Fruit fly (Drosophila melanogaster) whole organism, prepupa: Measurements from ENCODE around the gene Gr32a.

Source experiments
- Blimp-1 ChIP-seq: fragments of 200-800 bp; sonication (Bioruptor generic); optimal IDR thresholded peaks from 3 replicates; lab custom pipeline; 2017; ENCODE audit warnings: missing biosample characterization, missing genetic modification characterization, mild to moderate bottlenecking, moderate library complexity, missing genetic modification reagents
- CG10631 ChIP-seq: fragments of 200-800 bp; sonication (Bioruptor generic); optimal IDR thresholded peaks from 2 replicates; lab custom pipeline; 2016; ENCODE audit warnings: missing biosample characterization, missing genetic modification characterization
- CG10669 ChIP-seq: fragments of 200-800 bp; sonication (Bioruptor generic); optimal IDR thresholded peaks from 3 replicates; lab custom pipeline; 2018; ENCODE audit warnings: missing biosample characterization, mild to moderate bottlenecking, missing genetic modification characterization, moderate library complexity
- CG11294 ChIP-seq: fragments of 200-800 bp; sonication (Bioruptor generic); IDR thresholded peaks from 2 replicates; pipeline ENCODE4 v1.3.6; 2022; ENCODE audit warnings: missing biosample characterization, missing genetic modification characterization
- CG11762 ChIP-seq: fragments of 200-800 bp; sonication (Bioruptor generic); optimal IDR thresholded peaks from 3 replicates; lab custom pipeline; 2016; ENCODE audit warnings: missing biosample characterization, missing genetic modification characterization; ENCODE audit not compliant: insufficient read depth
- CG11902 ChIP-seq: fragments of 200-800 bp; sonication (Bioruptor generic); optimal IDR thresholded peaks from 3 replicates; lab custom pipeline; 2016; ENCODE audit warnings: missing biosample characterization, missing genetic modification characterization
- CG15336 ChIP-seq: fragments of 200-800 bp; sonication (Bioruptor generic); IDR thresholded peaks from 2 replicates; pipeline ENCODE4 v1.3.6; 2022; ENCODE audit warnings: missing biosample characterization, missing genetic modification characterization
- CG16779 ChIP-seq: fragments of 200-800 bp; sonication (Bioruptor generic); optimal IDR thresholded peaks from 3 replicates; lab custom pipeline; 2017; ENCODE audit warnings: missing biosample characterization, mild to moderate bottlenecking, missing genetic modification characterization
- CG3032 ChIP-seq: fragments of 200-800 bp; optimal IDR thresholded peaks from 2 replicates; lab custom pipeline; 2019; ENCODE audit warnings: missing biosample characterization, mild to moderate bottlenecking, missing genetic modification characterization, moderate library complexity
- CG31627 ChIP-seq: fragments of 200-800 bp; sonication (Bioruptor generic); optimal IDR thresholded peaks from 3 replicates; lab custom pipeline; 2016; ENCODE audit warnings: missing biosample characterization, missing genetic modification characterization
- CG32006 ChIP-seq: fragments of 200-800 bp; sonication (Bioruptor generic); optimal IDR thresholded peaks from 3 replicates; lab custom pipeline; 2017; ENCODE audit warnings: missing biosample characterization, mild to moderate bottlenecking, missing genetic modification characterization
- CG34406 ChIP-seq: fragments of 200-800 bp; sonication (Bioruptor generic); optimal IDR thresholded peaks from 3 replicates; lab custom pipeline; 2016; ENCODE audit warnings: missing biosample characterization, missing genetic modification characterization
- CG3919 ChIP-seq: fragments of 200-800 bp; sonication (Bioruptor generic); optimal IDR thresholded peaks from 3 replicates; lab custom pipeline; 2016; ENCODE audit warnings: missing biosample characterization, missing genetic modification characterization
- CG4318 ChIP-seq: fragments of 200-800 bp; sonication (Bioruptor generic); optimal IDR thresholded peaks from 3 replicates; lab custom pipeline; 2017; ENCODE audit warnings: missing biosample characterization, mild to moderate bottlenecking, missing genetic modification characterization
- CG6163 ChIP-seq: fragments of 200-800 bp; sonication (Bioruptor generic); IDR thresholded peaks from 3 replicates; pipeline ENCODE4 v1.3.6; 2022; ENCODE audit warnings: missing biosample characterization, missing genetic modification characterization
- CG6276 ChIP-seq: fragments of 200-800 bp; sonication (Bioruptor generic); optimal IDR thresholded peaks from 2 replicates; lab custom pipeline; 2017; ENCODE audit warnings: missing biosample characterization, mild to moderate bottlenecking, missing genetic modification characterization
- CG6792 ChIP-seq: fragments of 200-800 bp; sonication (Bioruptor generic); optimal IDR thresholded peaks from 3 replicates; lab custom pipeline; 2016; ENCODE audit warnings: missing biosample characterization, missing genetic modification characterization
- CG6808 ChIP-seq: fragments of 200-800 bp; sonication (Bioruptor generic); optimal IDR thresholded peaks from 3 replicates; lab custom pipeline; 2017; ENCODE audit warnings: missing biosample characterization, missing genetic modification characterization, mild to moderate bottlenecking, moderate library complexity, missing genetic modification reagents
- CG6854 ChIP-seq: fragments of 200-800 bp; sonication (Bioruptor generic); optimal IDR thresholded peaks from 2 replicates; lab custom pipeline; 2017; ENCODE audit warnings: missing biosample characterization, mild to moderate bottlenecking, missing genetic modification characterization
- CG7368 ChIP-seq: fragments of 200-800 bp; sonication (Bioruptor generic); optimal IDR thresholded peaks from 3 replicates; lab custom pipeline; 2016; ENCODE audit warnings: missing biosample characterization, missing genetic modification characterization
- CG8119 ChIP-seq: fragments of 200-800 bp; sonication (Bioruptor generic); IDR thresholded peaks from 3 replicates; pipeline ENCODE4 v1.3.6; 2022; ENCODE audit warnings: missing biosample characterization, missing genetic modification characterization
- CG8319 ChIP-seq: fragments of 200-800 bp; sonication (Bioruptor generic); optimal IDR thresholded peaks from 3 replicates; lab custom pipeline; 2016; ENCODE audit warnings: missing biosample characterization, missing genetic modification characterization
- CG8632 ChIP-seq: fragments of 200-800 bp; sonication (Bioruptor generic); optimal IDR thresholded peaks from 3 replicates; lab custom pipeline; 2016; ENCODE audit warnings: missing biosample characterization, missing genetic modification characterization
- Eip75B ChIP-seq: fragments of 200-800 bp; sonication (Bioruptor generic); optimal IDR thresholded peaks from 3 replicates; lab custom pipeline; 2016; ENCODE audit warnings: missing biosample characterization, missing genetic modification characterization
- Eip78C ChIP-seq: fragments of 200-800 bp; sonication (Bioruptor generic); peaks from one replicate; lab custom pipeline; 2016; ENCODE audit warnings: missing biosample characterization, missing genetic modification characterization
- Ets21C ChIP-seq: fragments of 200-800 bp; sonication (Bioruptor generic); optimal IDR thresholded peaks from 3 replicates; lab custom pipeline; 2016; ENCODE audit warnings: missing biosample characterization, missing genetic modification characterization
- Ets96B ChIP-seq: fragments of 200-800 bp; optimal IDR thresholded peaks from 2 replicates; lab custom pipeline; 2019; ENCODE audit warnings: missing biosample characterization, mild to moderate bottlenecking, missing genetic modification characterization, moderate library complexity
- Gug ChIP-seq: fragments of 200-800 bp; sonication (Bioruptor generic); IDR thresholded peaks from 2 replicates; pipeline ENCODE4 v1.3.6; 2022; ENCODE audit warnings: missing biosample characterization, missing genetic modification characterization
- Hr38 ChIP-seq: sonication (Bioruptor generic); optimal IDR thresholded peaks from 2 replicates; lab custom pipeline; 2016; ENCODE audit warnings: missing biosample characterization, missing genetic modification characterization
- Hr39 ChIP-seq: fragments of 200-800 bp; sonication (Bioruptor generic); optimal IDR thresholded peaks from 2 replicates; lab custom pipeline; 2016; ENCODE audit warnings: missing biosample characterization, missing genetic modification characterization
- Lpt ChIP-seq: fragments of 200-800 bp; sonication (Bioruptor generic); optimal IDR thresholded peaks from 3 replicates; lab custom pipeline; 2016; ENCODE audit warnings: missing biosample characterization, missing genetic modification characterization
- Met ChIP-seq: fragments of 200-800 bp; sonication (Bioruptor generic); optimal IDR thresholded peaks from 3 replicates; lab custom pipeline; 2016; ENCODE audit warnings: missing biosample characterization, missing genetic modification characterization
- Sox102F ChIP-seq: fragments of 200-800 bp; sonication (Bioruptor generic); optimal IDR thresholded peaks from 2 replicates; lab custom pipeline; 2016; ENCODE audit warnings: missing biosample characterization, mild to moderate bottlenecking, missing genetic modification characterization
- Sox15 ChIP-seq: fragments of 200-800 bp; sonication (Bioruptor generic); optimal IDR thresholded peaks from 3 replicates; lab custom pipeline; 2016; ENCODE audit warnings: missing biosample characterization, missing genetic modification characterization
- achi ChIP-seq: fragments of 200-800 bp; sonication (Bioruptor generic); optimal IDR thresholded peaks from 3 replicates; lab custom pipeline; 2016; ENCODE audit warnings: missing biosample characterization, missing genetic modification characterization
- dsx ChIP-seq: fragments of 200-800 bp; optimal IDR thresholded peaks from 3 replicates; lab custom pipeline; 2019; ENCODE audit warnings: missing biosample characterization, mild to moderate bottlenecking, missing genetic modification characterization, moderate library complexity; ENCODE audit not compliant: poor library complexity, severe bottlenecking
- eg ChIP-seq: fragments of 200-800 bp; sonication (Bioruptor generic); IDR thresholded peaks from 3 replicates; pipeline ENCODE4 v1.3.6; 2022; ENCODE audit warnings: missing biosample characterization, missing genetic modification characterization
- esn ChIP-seq: fragments of 200-800 bp; sonication (Bioruptor generic); optimal IDR thresholded peaks from 2 replicates; lab custom pipeline; 2016; ENCODE audit warnings: missing biosample characterization, mild to moderate bottlenecking, missing genetic modification characterization, moderate library complexity
- fd59A ChIP-seq: fragments of 200-800 bp; sonication (Bioruptor generic); optimal IDR thresholded peaks from 2 replicates; lab custom pipeline; 2017; ENCODE audit warnings: missing biosample characterization, mild to moderate bottlenecking, missing genetic modification characterization, missing genetic modification reagents
- fd85E ChIP-seq: fragments of 200-800 bp; sonication (Bioruptor generic); optimal IDR thresholded peaks from 3 replicates; lab custom pipeline; 2016; ENCODE audit warnings: missing biosample characterization, missing genetic modification characterization
- fkh ChIP-seq: fragments of 200-800 bp; sonication (Bioruptor generic); optimal IDR thresholded peaks from 3 replicates; lab custom pipeline; 2017; ENCODE audit warnings: missing biosample characterization, mild to moderate bottlenecking, missing genetic modification characterization, moderate library complexity
- lz ChIP-seq: fragments of 200-800 bp; sonication (Bioruptor generic); optimal IDR thresholded peaks from 3 replicates; lab custom pipeline; 2016; ENCODE audit warnings: missing biosample characterization, missing genetic modification characterization
- net ChIP-seq: fragments of 200-800 bp; sonication (Bioruptor generic); optimal IDR thresholded peaks from 3 replicates; lab custom pipeline; 2016; ENCODE audit warnings: missing biosample characterization, missing genetic modification characterization
- salr ChIP-seq, 2 experiments: fragments of 200-800 bp; sonication (Bioruptor generic); optimal IDR thresholded peaks; 3 replicates each; lab custom pipeline; 2016 to 2018; ENCODE audit warnings: missing biosample characterization in 2 of 2, missing genetic modification characterization in 2 of 2, mild to moderate bottlenecking in 1 of 2
- spab ChIP-seq: fragments of 200-800 bp; sonication (Bioruptor generic); optimal IDR thresholded peaks from 2 replicates; lab custom pipeline; 2017; ENCODE audit warnings: missing biosample characterization, mild to moderate bottlenecking, missing genetic modification characterization, missing genetic modification reagents
- ss ChIP-seq, 2 experiments: fragments of 200-800 bp; sonication (Bioruptor generic); optimal IDR thresholded peaks; 2 replicates in 1 of 2; 3 replicates in 1 of 2; lab custom pipeline; 2017 to 2018; ENCODE audit warnings: mild to moderate bottlenecking in 2 of 2, missing biosample characterization in 2 of 2, missing genetic modification characterization in 2 of 2, moderate library complexity in 1 of 2
- svp ChIP-seq: fragments of 200-800 bp; sonication (Bioruptor generic); peaks from one replicate; lab custom pipeline; 2016; ENCODE audit warnings: missing biosample characterization, missing genetic modification characterization
- topi ChIP-seq: fragments of 200-800 bp; sonication (Bioruptor generic); optimal IDR thresholded peaks from 3 replicates; lab custom pipeline; 2016; ENCODE audit warnings: missing biosample characterization, missing genetic modification characterization
- vri ChIP-seq: fragments of 200-800 bp; sonication (Bioruptor generic); optimal IDR thresholded peaks from 3 replicates; lab custom pipeline; 2016; ENCODE audit warnings: missing biosample characterization, mild to moderate bottlenecking, missing genetic modification characterization

Gene Gr32a

DNA sequence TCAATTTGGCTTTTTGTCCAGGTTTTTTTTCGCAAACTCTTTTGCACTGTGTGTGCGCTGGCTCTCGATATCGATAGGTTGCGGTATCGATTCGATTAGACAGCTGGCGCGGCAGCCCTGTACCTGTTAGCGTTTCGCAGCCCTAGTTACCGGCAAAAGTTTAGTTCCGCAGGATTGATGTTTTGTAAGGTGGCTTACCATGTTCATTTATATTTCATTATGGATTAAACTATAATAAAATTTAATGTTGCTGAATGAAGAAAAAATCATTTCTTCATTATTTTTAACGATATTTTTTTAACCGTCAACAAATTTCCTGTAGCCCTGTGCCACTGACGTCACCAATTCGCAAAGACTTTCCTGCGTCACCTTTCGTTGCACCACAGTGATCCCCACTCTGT is 7.3 kb upstream of the Gr32a start, which contains the start of gene Reps (continued):
- peak; percentile 97 for TF ChIP-seq CG32006 (GFP tag; lab: Kevin White, UChicago)
- TF ChIP-seq Ets96B (tag; lab: Kevin White, UChicago), result peak; percentile 98
- TF ChIP-seq Hr39, result peak; percentile 98
- TF ChIP-seq esn (GFP tag; lab: Kevin White, UChicago), result peak; percentile 98
- TF ChIP-seq CG31627 (GFP tag; lab: Kevin White, UChicago), result peak; percentile 99
- peak; percentile 96 for TF ChIP-seq net (GFP tag; lab: Kevin White, UChicago)
- peak; percentile 99 for TF ChIP-seq svp (GFP tag; lab: Kevin White, UChicago)
- TF ChIP-seq CG6854, result peak; percentile 91
- TF ChIP-seq achi (GFP tag; lab: Kevin White, UChicago), result peak; percentile 97
- TF ChIP-seq CG16779 (tag; lab: Kevin White, UChicago), result peak; percentile 92
- peak; percentile 90 for TF ChIP-seq Blimp-1 (GFP tag; lab: Kevin White, UChicago)
- peak; percentile 96 for TF ChIP-seq dsx (GFP tag; lab: Kevin White, UChicago)
- peak; percentile 96 for TF ChIP-seq CG8119
- TF ChIP-seq fkh, result peak; percentile 92
- peak; percentile 97 for TF ChIP-seq spab (GFP tag; lab: Kevin White, UChicago)
- peak; percentile 98 for TF ChIP-seq topi (GFP tag; lab: Kevin White, UChicago)
- TF ChIP-seq CG34406 (GFP tag; lab: Kevin White, UChicago), result peak; percentile 97
- peak; percentile 97 for TF ChIP-seq fd59A
- peak; percentile 97 for TF ChIP-seq CG8632 (GFP tag; lab: Kevin White, UChicago)
- peak; percentile 95 for TF ChIP-seq CG6276 (GFP tag; lab: Kevin White, UChicago)
- peak; percentile 98 for TF ChIP-seq CG11294 (GFP tag; lab: Robert Waterston, UW)
- peak; percentile 84 for TF ChIP-seq Hr38
- TF ChIP-seq CG6808 (GFP tag; lab: Kevin White, UChicago), result peak; percentile 96
- peak; percentile 96 to 97 for TF ChIP-seq ss (GFP tag; optimal IDR thresholded peaks at IDR 0.05; lab: Kevin White, UChicago)
- peak; percentile 96 for TF ChIP-seq CG8319 (GFP tag; lab: Kevin White, UChicago)
- peak; percentile 83 for TF ChIP-seq fd85E (GFP tag; lab: Kevin White, UChicago)
- peak; percentile 98 for TF ChIP-seq Met (GFP tag; lab: Kevin White, UChicago)
- peak; percentile 98 for TF ChIP-seq Eip75B
- TF ChIP-seq CG4318 (GFP tag; lab: Kevin White, UChicago), result peak; percentile 96
- TF ChIP-seq CG10631 (GFP tag; lab: Kevin White, UChicago), result peak; percentile 99
- peak; percentile 95 for TF ChIP-seq CG7368 (GFP tag; lab: Kevin White, UChicago)
- TF ChIP-seq Ets21C, result peak; percentile 96
- peak; percentile 97 for TF ChIP-seq Lpt
- peak; percentile 94 for TF ChIP-seq vri (GFP tag; lab: Kevin White, UChicago)
- TF ChIP-seq Sox102F (GFP tag; lab: Kevin White, UChicago), result peak; percentile 96
- peak; percentile 99 for TF ChIP-seq eg (GFP tag; lab: Robert Waterston, UW)
- peak; percentile 98 for TF ChIP-seq Sox15 (GFP tag; lab: Kevin White, UChicago)
- peak; percentile 98 for TF ChIP-seq CG11902 (GFP tag; lab: Kevin White, UChicago)
- peak; percentile 97 for TF ChIP-seq CG15336 (GFP tag; lab: Robert Waterston, UW)

DNA sequence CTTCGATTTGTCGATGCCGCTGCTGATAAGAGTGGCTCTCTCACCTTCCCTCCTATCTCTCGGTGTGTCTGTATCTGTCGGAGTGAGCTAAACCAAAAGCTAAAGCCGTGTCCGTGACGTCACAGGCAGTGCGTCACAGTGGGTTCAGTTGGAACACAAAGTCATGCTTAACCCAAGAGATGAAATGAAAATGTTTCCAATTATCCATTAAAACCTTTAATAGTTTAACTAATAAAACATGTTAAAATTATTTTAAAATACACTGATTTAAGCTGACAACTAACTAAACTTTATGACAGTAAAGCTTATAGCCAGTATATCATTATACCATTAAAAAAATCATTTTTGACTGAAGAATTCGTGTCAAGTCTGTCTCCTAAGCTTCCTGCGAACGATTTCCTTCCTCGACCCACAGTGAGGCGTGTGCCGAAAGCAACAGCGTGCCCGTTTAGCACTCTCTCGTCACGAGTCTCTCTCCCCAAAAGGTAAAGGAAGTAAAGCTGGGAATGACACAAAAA is 744 bp upstream of the Gr32a start, which contains the start of gene Idua:
Gene Idua (minus strand): TSS at position 51 of the 518 bp plus-strand sequence.
- TF ChIP-seq CG8632 (GFP tag; lab: Kevin White, UChicago) (peak; percentile 74), Hr38 (no peak), salr (GFP tag; optimal IDR thresholded peaks at IDR 0.05; lab: Kevin White, UChicago) (peak in 1 of 2 experiments; percentile 49), Eip78C (GFP tag; lab: Kevin White, UChicago) (peak; percentile 96), Sox102F (GFP tag; lab: Kevin White, UChicago) (no peak), CG6854 (peak; percentile 68), Gug (GFP tag; lab: Robert Waterston, UW) (peak; percentile 52), CG15336 (GFP tag; lab: Robert Waterston, UW) (peak; percentile 72), CG8119 (peak; percentile 82; the same call in 2 of the 3 replicates), CG6792 (GFP tag; lab: Kevin White, UChicago) (peak; percentile 74), CG3919 (no peak), dsx (GFP tag; lab: Kevin White, UChicago) (no peak), lz (GFP tag; lab: Kevin White, UChicago) (peak; percentile 65), Ets21C (peak; percentile 54), ss (GFP tag; optimal IDR thresholded peaks at IDR 0.05; lab: Kevin White, UChicago) (no peak), CG3032 (no peak), CG10669 (GFP tag; lab: Kevin White, UChicago) (no peak), CG6163 (peak; percentile 51; the same call in 1 of the 3 replicates), CG4318 (GFP tag; lab: Kevin White, UChicago) (peak; percentile 69), fkh (no peak), CG11762 (peak; percentile 25)
